Fruit fly (Drosophila melanogaster) whole organism, wandering third instar larva: ENCODE measurements around the gene Orct.
A peak's percentile ranks its signal among the peaks of the same experiment; 100 is the strongest.

Experiments used
- Abd-B ChIP-seq: fragments of >200 bp; optimal IDR thresholded peaks from 2 replicates; lab custom pipeline; 2017; ENCODE audit warnings: missing biosample characterization, missing genetic modification characterization
- CG32264 ChIP-seq: fragments of 200-800 bp; sonication (Bioruptor generic); optimal IDR thresholded peaks from 2 replicates; lab custom pipeline; 2016; ENCODE audit warnings: missing biosample characterization, missing genetic modification characterization
- CrebA ChIP-seq: fragments of 200-800 bp; sonication (Bioruptor generic); optimal IDR thresholded peaks from 2 replicates; lab custom pipeline; 2016; ENCODE audit warnings: missing biosample characterization, mild to moderate bottlenecking, missing genetic modification characterization, borderline replicate concordance
- Hnf4 ChIP-seq: fragments of 200-800 bp; sonication (Bioruptor generic); optimal IDR thresholded peaks from 2 replicates; lab custom pipeline; 2016; ENCODE audit warnings: missing biosample characterization, mild to moderate bottlenecking, missing genetic modification characterization
- Hr83 ChIP-seq: fragments of 200-300 bp; sonication (Bioruptor generic); optimal IDR thresholded peaks from 2 replicates; lab custom pipeline; 2016; ENCODE audit warnings: missing biosample characterization, mild to moderate bottlenecking, missing genetic modification characterization, moderate library complexity; ENCODE audit not compliant: poor library complexity, severe bottlenecking
- Jra ChIP-seq: sonication (Bioruptor generic); optimal IDR thresholded peaks from 2 replicates; lab custom pipeline; 2016; ENCODE audit warnings: missing biosample characterization, missing genetic modification characterization
- Myc ChIP-seq: fragments of >200 bp; optimal IDR thresholded peaks from 2 replicates; lab custom pipeline; 2017
- Sp1 ChIP-seq: fragments of 200-800 bp; sonication (Bioruptor generic); optimal IDR thresholded peaks from 3 replicates; lab custom pipeline; 2019; ENCODE audit warnings: missing biosample characterization, mild to moderate bottlenecking, missing genetic modification characterization, moderate library complexity
- brk ChIP-seq: fragments of 200-800 bp; sonication (Bioruptor generic); optimal IDR thresholded peaks from 2 replicates; lab custom pipeline; 2016; ENCODE audit warnings: missing biosample characterization, mild to moderate bottlenecking, missing genetic modification characterization
- dmrt93B ChIP-seq: fragments of 200-800 bp; sonication (Bioruptor generic); optimal IDR thresholded peaks from 2 replicates; lab custom pipeline; 2018; ENCODE audit warnings: missing biosample characterization, mild to moderate bottlenecking, missing genetic modification characterization
- dsf ChIP-seq: sonication (Bioruptor generic); optimal IDR thresholded peaks from 2 replicates; lab custom pipeline; 2016; ENCODE audit warnings: missing biosample characterization, missing genetic modification characterization, borderline replicate concordance
- psq ChIP-seq: fragments of 200-800 bp; sonication (Bioruptor generic); optimal IDR thresholded peaks from 3 replicates; lab custom pipeline; 2017; ENCODE audit warnings: missing biosample characterization, mild to moderate bottlenecking, missing genetic modification characterization, moderate library complexity
- tai ChIP-seq: sonication (Bioruptor generic); optimal IDR thresholded peaks from 2 replicates; lab custom pipeline; 2016; ENCODE audit warnings: missing biosample characterization, missing genetic modification characterization
- usp ChIP-seq: fragments of >200 bp; optimal IDR thresholded peaks from 2 replicates; lab custom pipeline; 2017; ENCODE audit warnings: missing biosample characterization, missing genetic modification characterization

dm6 chr3R:24231206-24231502 lies 44.9 kb upstream of the Orct start:
- no peak for TF ChIP-seq brk (GFP tag; lab: Kevin White, UChicago)
- TF ChIP-seq psq (GFP tag; lab: Kevin White, UChicago): peak; percentile 96
- TF ChIP-seq Myc (lab: Kevin White, UChicago): no peak
- TF ChIP-seq usp (GFP tag; lab: Kevin White, UChicago): no peak
- no peak for TF ChIP-seq Abd-B
- no peak for TF ChIP-seq Sp1
- no peak for TF ChIP-seq dmrt93B
- no peak for TF ChIP-seq tai (GFP tag; lab: Kevin White, UChicago)
- peak; percentile 59 for TF ChIP-seq Hr83 (GFP tag; lab: Kevin White, UChicago)
- peak; percentile 14 for TF ChIP-seq Hnf4
- TF ChIP-seq dsf: no peak
- TF ChIP-seq CrebA: no peak
- peak; percentile 35 for TF ChIP-seq Jra (GFP tag; lab: Kevin White, UChicago)
- TF ChIP-seq CG32264 (GFP tag; lab: Kevin White, UChicago): no peak
